In genomic region chr2L:10426534-10427048, dm6 we compare ENCODE assay signal across 4 fruit fly cellular contexts.
A peak's percentile ranks its signal among the peaks of the same experiment; 100 is the strongest.
TF ChIP-seq lines count a peak whose summit lies in the region.

Gene SmB, minus strand, starts transcription at chr2L:10426627.
Gene KdelR, plus strand, starts transcription at chr2L:10426887.

- no peak for TF ChIP-seq CTCF in whole organism, embryonic (GFP tag; optimal IDR thresholded peaks at IDR 0.05; lab: Kevin White, UChicago)

TF ChIP-seq in whole organism, adult, 20 proteins besides CTCF, POLR2A, EP300 and RAD21:
- TF ChIP-seq cnc (optimal IDR thresholded peaks at IDR 0.05; lab: Kevin White, UChicago): peak in 1 of 2 experiments; percentile 2
- no peak for TF ChIP-seq kay (GFP tag; lab: Kevin White, UChicago; ENCODE audit: borderline replicate concordance)
- TF ChIP-seq CG14711 (tag; optimal IDR thresholded peaks at IDR 0.05; lab: Kevin White, UChicago): peak; percentile 65
- TF ChIP-seq cic (GFP tag; optimal IDR thresholded peaks at IDR 0.05; lab: Kevin White, UChicago): peak; percentile 26
- no peak for TF ChIP-seq CG7045 (GFP tag; optimal IDR thresholded peaks at IDR 0.05; lab: Kevin White, UChicago)
- TF ChIP-seq ovo (GFP tag; optimal IDR thresholded peaks at IDR 0.05; lab: Kevin White, UChicago): no peak
- no peak for TF ChIP-seq CG12768 (GFP tag; optimal IDR thresholded peaks at IDR 0.05; lab: Kevin White, UChicago)
- TF ChIP-seq toe (GFP tag; optimal IDR thresholded peaks at IDR 0.05; lab: Kevin White, UChicago): no peak
- peak; percentile 65 for TF ChIP-seq CG11617 (GFP tag; optimal IDR thresholded peaks at IDR 0.05; lab: Kevin White, UChicago)
- peak; percentile 89 for TF ChIP-seq Mnt (GFP tag; optimal IDR thresholded peaks at IDR 0.05; lab: Kevin White, UChicago)
- TF ChIP-seq bab1 (GFP tag; optimal IDR thresholded peaks at IDR 0.05; lab: Kevin White, UChicago): peak; percentile 34
- TF ChIP-seq Clk (GFP tag; optimal IDR thresholded peaks at IDR 0.05; lab: Kevin White, UChicago): no peak
- peak; percentile 54 for TF ChIP-seq Crg-1 (GFP tag; optimal IDR thresholded peaks at IDR 0.05; lab: Kevin White, UChicago)
- no peak for TF ChIP-seq CG1620 (GFP tag; optimal IDR thresholded peaks at IDR 0.05; lab: Kevin White, UChicago)
- no peak for TF ChIP-seq pad (GFP tag; optimal IDR thresholded peaks at IDR 0.05; lab: Kevin White, UChicago)
- peak; percentile 63 for TF ChIP-seq CG7101 (tag; optimal IDR thresholded peaks at IDR 0.05; lab: Kevin White, UChicago)
- no peak for TF ChIP-seq Hr96 (GFP tag; optimal IDR thresholded peaks at IDR 0.05; lab: Kevin White, UChicago)
- TF ChIP-seq tj (GFP tag; optimal IDR thresholded peaks at IDR 0.05; lab: Kevin White, UChicago): peak; percentile 97

TF ChIP-seq in whole organism, embryonic, 481 proteins besides CTCF, POLR2A, EP300 and RAD21 (continues in another document):
- no peak for TF ChIP-seq CG1832 (GFP tag; optimal IDR thresholded peaks at IDR 0.05; lab: Kevin White, UChicago)
- no peak for TF ChIP-seq ind (GFP tag; optimal IDR thresholded peaks at IDR 0.05; lab: Kevin White, UChicago)
- peak; percentile 4 for TF ChIP-seq Dad (GFP tag; optimal IDR thresholded peaks at IDR 0.05; lab: Kevin White, UChicago)
- TF ChIP-seq CG4328 (GFP tag; optimal IDR thresholded peaks at IDR 0.05; lab: Kevin White, UChicago): no peak
- no peak for TF ChIP-seq Meics (GFP tag; optimal IDR thresholded peaks at IDR 0.05; lab: Kevin White, UChicago)
- 0 out of 2 replicates have a peak, but pooled peaks have one; percentile 6 for TF ChIP-seq vvl (GFP tag; IDR thresholded peaks at IDR 0.05; lab: Robert Waterston, UW)
- no peak for TF ChIP-seq unpg (GFP tag; optimal IDR thresholded peaks at IDR 0.05; lab: Kevin White, UChicago)
- TF ChIP-seq ham (GFP tag; IDR thresholded peaks at IDR 0.05; lab: Robert Waterston, UW): no peak
- peak; percentile 57; the same call in 1 of the 3 replicates for TF ChIP-seq Doc3 (GFP tag; IDR thresholded peaks at IDR 0.05; lab: Robert Waterston, UW; ENCODE audit: partially characterized antibody)
- TF ChIP-seq en (GFP tag; optimal IDR thresholded peaks at IDR 0.05; lab: Kevin White, UChicago): no peak
- TF ChIP-seq gfzf (GFP tag; optimal IDR thresholded peaks at IDR 0.05; lab: Kevin White, UChicago): peak; percentile 61
- no peak for TF ChIP-seq z (GFP tag; IDR thresholded peaks at IDR 0.05; lab: Robert Waterston, UW)
- peak; percentile 58; the same call in 1 of the 3 replicates for TF ChIP-seq CG34422 (GFP tag; IDR thresholded peaks at IDR 0.05; lab: Robert Waterston, UW)
- peak; percentile 26 for TF ChIP-seq CG33557 (GFP tag; optimal IDR thresholded peaks at IDR 0.05; lab: Kevin White, UChicago)
- TF ChIP-seq CG16779 (GFP tag; IDR thresholded peaks at IDR 0.05; lab: Robert Waterston, UW): no peak
- no peak for TF ChIP-seq CG10321 (GFP tag; IDR thresholded peaks at IDR 0.05; lab: Robert Waterston, UW)
- TF ChIP-seq CG10267 (tag; optimal IDR thresholded peaks at IDR 0.05; lab: Kevin White, UChicago): peak; percentile 73
- no peak for TF ChIP-seq E2f1 (GFP tag; IDR thresholded peaks at IDR 0.05; lab: Robert Waterston, UW)
- TF ChIP-seq p53 (GFP tag; optimal IDR thresholded peaks at IDR 0.05; lab: Kevin White, UChicago): no peak
- TF ChIP-seq Atf3 (GFP tag; optimal IDR thresholded peaks at IDR 0.05; lab: Kevin White, UChicago): peak; percentile 31
- no peak for TF ChIP-seq CG6654 (GFP tag; optimal IDR thresholded peaks at IDR 0.05; lab: Kevin White, UChicago)
- no peak for TF ChIP-seq sens-2 (GFP tag; IDR thresholded peaks at IDR 0.05; lab: Robert Waterston, UW)
- no peak for TF ChIP-seq CG7928 (GFP tag; optimal IDR thresholded peaks at IDR 0.05; lab: Kevin White, UChicago)
- TF ChIP-seq CG8924 (tag; optimal IDR thresholded peaks at IDR 0.05; lab: Kevin White, UChicago): peak; percentile 69
- TF ChIP-seq dysf (GFP tag; IDR thresholded peaks at IDR 0.05; lab: Robert Waterston, UW): no peak

TF ChIP-seq in whole organism, prepupa, 60 proteins besides CTCF, POLR2A, EP300 and RAD21 (continues in another document):
- TF ChIP-seq lz (GFP tag; optimal IDR thresholded peaks at IDR 0.05; lab: Kevin White, UChicago) (peak; percentile 34), spab (GFP tag; optimal IDR thresholded peaks at IDR 0.05; lab: Kevin White, UChicago) (no peak), OdsH (GFP tag; optimal IDR thresholded peaks at IDR 0.05; lab: Kevin White, UChicago) (no peak), fd85E (GFP tag; optimal IDR thresholded peaks at IDR 0.05; lab: Kevin White, UChicago) (no peak), Eip93F (GFP tag; optimal IDR thresholded peaks at IDR 0.05; lab: Kevin White, UChicago) (no peak), CG6163 (GFP tag; IDR thresholded peaks at IDR 0.05; lab: Robert Waterston, UW) (no peak), acj6 (GFP tag; optimal IDR thresholded peaks at IDR 0.05; lab: Kevin White, UChicago) (no peak), CG1621 (tag; optimal IDR thresholded peaks at IDR 0.05; lab: Kevin White, UChicago) (peak; percentile 39), CG8119 (GFP tag; IDR thresholded peaks at IDR 0.05; lab: Robert Waterston, UW) (no peak), Met (GFP tag; optimal IDR thresholded peaks at IDR 0.05; lab: Kevin White, UChicago) (no peak), CG3032 (tag; optimal IDR thresholded peaks at IDR 0.05; lab: Kevin White, UChicago) (peak; percentile 13), CG7368 (GFP tag; optimal IDR thresholded peaks at IDR 0.05; lab: Kevin White, UChicago) (no peak), CG6808 (GFP tag; optimal IDR thresholded peaks at IDR 0.05; lab: Kevin White, UChicago) (no peak), pdm3 (GFP tag; optimal IDR thresholded peaks at IDR 0.05; lab: Kevin White, UChicago) (no peak), Sox102F (GFP tag; optimal IDR thresholded peaks at IDR 0.05; lab: Kevin White, UChicago) (no peak), esn (GFP tag; optimal IDR thresholded peaks at IDR 0.05; lab: Kevin White, UChicago) (peak; percentile 49), Smox (GFP tag; optimal IDR thresholded peaks at IDR 0.05; lab: Kevin White, UChicago) (no peak), Sox15 (GFP tag; optimal IDR thresholded peaks at IDR 0.05; lab: Kevin White, UChicago) (no peak), Ets96B (tag; optimal IDR thresholded peaks at IDR 0.05; lab: Kevin White, UChicago) (no peak), Ets21C (GFP tag; optimal IDR thresholded peaks at IDR 0.05; lab: Kevin White, UChicago) (no peak), ss (GFP tag; optimal IDR thresholded peaks at IDR 0.05; lab: Kevin White, UChicago) (no peak), CG8632 (GFP tag; optimal IDR thresholded peaks at IDR 0.05; lab: Kevin White, UChicago) (no peak), CG31627 (GFP tag; optimal IDR thresholded peaks at IDR 0.05; lab: Kevin White, UChicago) (no peak), eg (GFP tag; IDR thresholded peaks at IDR 0.05; lab: Robert Waterston, UW) (no peak), Eip78C (GFP tag; lab: Kevin White, UChicago) (peak; percentile 26), salr (GFP tag; optimal IDR thresholded peaks at IDR 0.05; lab: Kevin White, UChicago) (no peak), cyc (GFP tag; optimal IDR thresholded peaks at IDR 0.05; lab: Kevin White, UChicago) (no peak), achi (GFP tag; optimal IDR thresholded peaks at IDR 0.05; lab: Kevin White, UChicago) (no peak), CG3919 (GFP tag; optimal IDR thresholded peaks at IDR 0.05; lab: Kevin White, UChicago) (no peak)

TF ChIP-seq in whole organism, wandering third instar larva, 38 proteins besides CTCF, POLR2A, EP300 and RAD21 (continues in another document):
- no peak for TF ChIP-seq Abd-B (GFP tag; optimal IDR thresholded peaks at IDR 0.05; lab: Kevin White, UChicago)
- TF ChIP-seq Jra (GFP tag; optimal IDR thresholded peaks at IDR 0.05; lab: Kevin White, UChicago): peak; percentile 79
- TF ChIP-seq ey (GFP tag; optimal IDR thresholded peaks at IDR 0.05; lab: Kevin White, UChicago): peak; percentile 34
- TF ChIP-seq Dif (GFP tag; optimal IDR thresholded peaks at IDR 0.05; lab: Kevin White, UChicago; ENCODE audit: partially characterized antibody): no peak
- TF ChIP-seq dl (GFP tag; optimal IDR thresholded peaks at IDR 0.05; lab: Kevin White, UChicago; ENCODE audit: insufficient read depth in 1 of 2, partially characterized antibody in 2 of 2): no peak
- no peak for TF ChIP-seq jim (GFP tag; optimal IDR thresholded peaks at IDR 0.05; lab: Kevin White, UChicago)
- TF ChIP-seq Vsx2 (GFP tag; optimal IDR thresholded peaks at IDR 0.05; lab: Kevin White, UChicago; ENCODE audit: partially characterized antibody): no peak
- no peak for TF ChIP-seq CG9705 (GFP tag; optimal IDR thresholded peaks at IDR 0.05; lab: Kevin White, UChicago)
- no peak for TF ChIP-seq Hr78 (GFP tag; optimal IDR thresholded peaks at IDR 0.05; lab: Kevin White, UChicago)
- no peak for TF ChIP-seq pan (optimal IDR thresholded peaks at IDR 0.05; lab: Kevin White, UChicago)
- TF ChIP-seq Rel (GFP tag; optimal IDR thresholded peaks at IDR 0.05; lab: Kevin White, UChicago): no peak
- TF ChIP-seq Rel (tag; optimal IDR thresholded peaks at IDR 0.05; lab: Kevin White, UChicago): no peak
- TF ChIP-seq OdsH (GFP tag; optimal IDR thresholded peaks at IDR 0.05; lab: Kevin White, UChicago): peak; percentile 44
- no peak for TF ChIP-seq Dfd (GFP tag; optimal IDR thresholded peaks at IDR 0.05; lab: Kevin White, UChicago)
- no peak for TF ChIP-seq HLH106 (tag; optimal IDR thresholded peaks at IDR 0.05; lab: Kevin White, UChicago)
- TF ChIP-seq sv (GFP tag; optimal IDR thresholded peaks at IDR 0.05; lab: Kevin White, UChicago): peak; percentile 10
- TF ChIP-seq br (GFP tag; optimal IDR thresholded peaks at IDR 0.05; lab: Kevin White, UChicago): no peak
- TF ChIP-seq dmrt93B (GFP tag; optimal IDR thresholded peaks at IDR 0.05; lab: Kevin White, UChicago): no peak
- TF ChIP-seq rgr (GFP tag; optimal IDR thresholded peaks at IDR 0.05; lab: Kevin White, UChicago): no peak
- TF ChIP-seq tai (GFP tag; optimal IDR thresholded peaks at IDR 0.05; lab: Kevin White, UChicago): no peak
- no peak for TF ChIP-seq h (GFP tag; optimal IDR thresholded peaks at IDR 0.05; lab: Kevin White, UChicago)
- TF ChIP-seq usp (GFP tag; optimal IDR thresholded peaks at IDR 0.05; lab: Kevin White, UChicago): no peak
- TF ChIP-seq psq (GFP tag; optimal IDR thresholded peaks at IDR 0.05; lab: Kevin White, UChicago): peak; percentile 44
- peak; percentile 10 for TF ChIP-seq woc (GFP tag; optimal IDR thresholded peaks at IDR 0.05; lab: Kevin White, UChicago)
- TF ChIP-seq fru (GFP tag; optimal IDR thresholded peaks at IDR 0.05; lab: Kevin White, UChicago): no peak
- no peak for TF ChIP-seq CG32264 (GFP tag; optimal IDR thresholded peaks at IDR 0.05; lab: Kevin White, UChicago)
- TF ChIP-seq foxo (GFP tag; optimal IDR thresholded peaks at IDR 0.05; lab: Kevin White, UChicago): no peak
- TF ChIP-seq Mio (GFP tag; optimal IDR thresholded peaks at IDR 0.05; lab: Kevin White, UChicago): no peak
- no peak for TF ChIP-seq Hnf4 (GFP tag; optimal IDR thresholded peaks at IDR 0.05; lab: Kevin White, UChicago)
- peak; percentile 3 for TF ChIP-seq Sp1 (GFP tag; optimal IDR thresholded peaks at IDR 0.05; lab: Kevin White, UChicago)
- TF ChIP-seq GATAd (GFP tag; optimal IDR thresholded peaks at IDR 0.05; lab: Kevin White, UChicago): no peak
- no peak for TF ChIP-seq CrebA (GFP tag; optimal IDR thresholded peaks at IDR 0.05; lab: Kevin White, UChicago; ENCODE audit: borderline replicate concordance)
